Fruit fly (Drosophila melanogaster): ENCODE results near the gene CG32856.
A peak's percentile ranks its signal among the peaks of the same experiment; 100 is the strongest.

The CG32856 gene

dm6 chr3R:15933609-15934232 lies 31.4 kb downstream of the CG32856 start, which contains the start of the genes CG5478 and blp (continued):
- TF ChIP-seq inv (GFP tag; IDR thresholded peaks at IDR 0.05; ENCODE audit: partially characterized antibody) (peak; percentile 69), E2f1 (GFP tag; IDR thresholded peaks at IDR 0.05) (no peak), Bgb (GFP tag; IDR thresholded peaks at IDR 0.05; ENCODE audit: partially characterized antibody) (peak; percentile 93), CG14710 (tag; optimal IDR thresholded peaks at IDR 0.05) (peak; percentile 15), Dref (GFP tag; IDR thresholded peaks at IDR 0.05) (peak; percentile 96), knrl (GFP tag; IDR thresholded peaks at IDR 0.05; ENCODE audit: partially characterized antibody) (peak; percentile 78), CG16813 (GFP tag; IDR thresholded peaks at IDR 0.05; ENCODE audit: partially characterized antibody) (peak; percentile 85), Ptx1 (GFP tag; IDR thresholded peaks at IDR 0.05) (no peak), CG17829 (tag; optimal IDR thresholded peaks at IDR 0.05) (peak; percentile 21), zen (tag; optimal IDR thresholded peaks at IDR 0.05) (peak; percentile 62), sd (tag; optimal IDR thresholded peaks at IDR 0.05) (peak; percentile 49), CG2712 (tag; optimal IDR thresholded peaks at IDR 0.05) (peak; percentile 35), ttk (GFP tag; IDR thresholded peaks at IDR 0.05) (no peak), tna (GFP tag; IDR thresholded peaks at IDR 0.05; ENCODE audit: partially characterized antibody) (peak; percentile 91), zf30C (GFP tag; optimal IDR thresholded peaks at IDR 0.05) (no peak), Myb (GFP tag; optimal IDR thresholded peaks at IDR 0.05) (peak; percentile 55), Pdp1 (GFP tag; optimal IDR thresholded peaks at IDR 0.05) (peak in 1 of 2 experiments; percentile 97), PHDP (tag; optimal IDR thresholded peaks at IDR 0.05) (peak; percentile 7), unc-4 (GFP tag; IDR thresholded peaks at IDR 0.05; ENCODE audit: partially characterized antibody) (peak; percentile 91), CG31441 (GFP tag; IDR thresholded peaks at IDR 0.05) (peak; percentile 46), CG1832 (GFP tag; optimal IDR thresholded peaks at IDR 0.05) (no peak), MBD-R2 (GFP tag; IDR thresholded peaks at IDR 0.05) (peak; percentile 79), Dbx (GFP tag; IDR thresholded peaks at IDR 0.05) (no peak), az2 (GFP tag; optimal IDR thresholded peaks at IDR 0.05) (no peak), CG7786 (GFP tag; optimal IDR thresholded peaks at IDR 0.05) (no peak), Opbp (GFP tag; IDR thresholded peaks at IDR 0.05; ENCODE audit: partially characterized antibody) (peak; percentile 88), Rx (GFP tag; IDR thresholded peaks at IDR 0.05) (no peak), dysf (GFP tag; IDR thresholded peaks at IDR 0.05) (no peak), Dll (GFP tag; IDR thresholded peaks at IDR 0.05; ENCODE audit: partially characterized antibody) (peak; percentile 94), kni (GFP tag; optimal IDR thresholded peaks at IDR 0.05) (peak; percentile 26), CG2129 (GFP tag; IDR thresholded peaks at IDR 0.05; ENCODE audit: partially characterized antibody) (peak; percentile 69), bbx (GFP tag; IDR thresholded peaks at IDR 0.05; ENCODE audit: partially characterized antibody) (peak; percentile 92), lmd (GFP tag; IDR thresholded peaks at IDR 0.05) (no peak), CG11456 (GFP tag; IDR thresholded peaks at IDR 0.05) (no peak), Hey (tag; optimal IDR thresholded peaks at IDR 0.05) (no peak), nerfin-2 (GFP tag; IDR thresholded peaks at IDR 0.05; ENCODE audit: partially characterized antibody) (peak; percentile 90), chinmo (GFP tag; IDR thresholded peaks at IDR 0.05; ENCODE audit: partially characterized antibody) (peak; percentile 87), btn (GFP tag; optimal IDR thresholded peaks at IDR 0.05) (no peak), dm (GFP tag; optimal IDR thresholded peaks at IDR 0.05) (peak; percentile 3), CG10267 (tag; optimal IDR thresholded peaks at IDR 0.05) (peak; percentile 27), CG42726 (GFP tag; IDR thresholded peaks at IDR 0.05; ENCODE audit: partially characterized antibody) (peak; percentile 33; the same call in 1 of the 2 replicates), CG12769 (tag; optimal IDR thresholded peaks at IDR 0.05) (peak; percentile 19), CG2116 (GFP tag; optimal IDR thresholded peaks at IDR 0.05) (peak; percentile 81), sna (GFP tag; IDR thresholded peaks at IDR 0.05; ENCODE audit: partially characterized antibody) (peak; percentile 87), YL-1 (GFP tag; optimal IDR thresholded peaks at IDR 0.05) (peak; percentile 50), HLH4C (GFP tag; IDR thresholded peaks at IDR 0.05; ENCODE audit: partially characterized antibody) (peak; percentile 96), HmgZ (tag; optimal IDR thresholded peaks at IDR 0.05) (peak; percentile 42), CG3407 (GFP tag; optimal IDR thresholded peaks at IDR 0.05) (no peak)

Data from whole organism, embryonic.